Fruit fly (Drosophila melanogaster): ENCODE results near the gene Pfdn1.
A peak's percentile ranks its signal among the peaks of the same experiment; 100 is the strongest.

Gene Pfdn1

dm6 chr2L:6031838-6032237, 37.0 kb upstream of the Pfdn1 start:
- TF ChIP-seq Abd-B (GFP tag; optimal IDR thresholded peaks at IDR 0.05) = no peak
- peak; percentile 20 for TF ChIP-seq h (GFP tag; optimal IDR thresholded peaks at IDR 0.05)
- TF ChIP-seq CG32264 (GFP tag; optimal IDR thresholded peaks at IDR 0.05) = no peak
- TF ChIP-seq N (GFP tag; optimal IDR thresholded peaks at IDR 0.05) = no peak
- TF ChIP-seq HLH106 (tag; optimal IDR thresholded peaks at IDR 0.05) = peak; percentile 37
- TF ChIP-seq Dfd (GFP tag; optimal IDR thresholded peaks at IDR 0.05) = no peak
- no peak for TF ChIP-seq brk (GFP tag; optimal IDR thresholded peaks at IDR 0.05)
- no peak for TF ChIP-seq Hr78 (GFP tag; optimal IDR thresholded peaks at IDR 0.05)
- no peak for TF ChIP-seq Myc (optimal IDR thresholded peaks at IDR 0.05)
- TF ChIP-seq rgr (GFP tag; optimal IDR thresholded peaks at IDR 0.05) = no peak
- no peak for TF ChIP-seq Hnf4 (GFP tag; optimal IDR thresholded peaks at IDR 0.05)

- no peak for TF ChIP-seq Myc (optimal IDR thresholded peaks at IDR 0.05)
- TF ChIP-seq pan (optimal IDR thresholded peaks at IDR 0.05) = no peak
Observed at dm6 chr2L:6034344-6034743, 34.5 kb upstream of the Pfdn1 start, which contains the start of gene CG9109. Gene CG9109, minus strand, starts transcription at chr2L:6034423.

- TF ChIP-seq pan (optimal IDR thresholded peaks at IDR 0.05) (no peak), CG9705 (GFP tag; optimal IDR thresholded peaks at IDR 0.05) (no peak), usp (GFP tag; optimal IDR thresholded peaks at IDR 0.05) (no peak), HLH106 (tag; optimal IDR thresholded peaks at IDR 0.05) (no peak), ey (GFP tag; optimal IDR thresholded peaks at IDR 0.05) (no peak), OdsH (GFP tag; optimal IDR thresholded peaks at IDR 0.05) (no peak), lola (GFP tag; optimal IDR thresholded peaks at IDR 0.05) (no peak), dsf (GFP tag; optimal IDR thresholded peaks at IDR 0.05; ENCODE audit: borderline replicate concordance) (no peak), sv (GFP tag; optimal IDR thresholded peaks at IDR 0.05) (no peak), Hr78 (GFP tag; optimal IDR thresholded peaks at IDR 0.05) (no peak), Jra (GFP tag; optimal IDR thresholded peaks at IDR 0.05) (no peak), Rel (GFP tag; optimal IDR thresholded peaks at IDR 0.05) (no peak), Rel (tag; optimal IDR thresholded peaks at IDR 0.05) (no peak), rgr (GFP tag; optimal IDR thresholded peaks at IDR 0.05) (no peak), Hr83 (GFP tag; optimal IDR thresholded peaks at IDR 0.05; ENCODE audit: poor library complexity, severe bottlenecking) (no peak), Myc (optimal IDR thresholded peaks at IDR 0.05) (no peak), h (GFP tag; optimal IDR thresholded peaks at IDR 0.05) (no peak)
Observed at dm6 chr2L:6035155-6035554, 33.7 kb upstream of the Pfdn1 start.

dm6 chr2L:6036710-6037109, 32.2 kb upstream of the Pfdn1 start, which contains the start of gene mtm:
Gene mtm, minus strand, starts transcription at chr2L:6037015.
- no peak for TF ChIP-seq dmrt93B (GFP tag; optimal IDR thresholded peaks at IDR 0.05)
- TF ChIP-seq jim (GFP tag; optimal IDR thresholded peaks at IDR 0.05) = no peak
- TF ChIP-seq Myc (optimal IDR thresholded peaks at IDR 0.05) = peak; percentile 59

- TF ChIP-seq usp (GFP tag; optimal IDR thresholded peaks at IDR 0.05) = no peak
- TF ChIP-seq ey (GFP tag; optimal IDR thresholded peaks at IDR 0.05) = peak; percentile 76
- TF ChIP-seq Jra (GFP tag; optimal IDR thresholded peaks at IDR 0.05) = no peak
- no peak for TF ChIP-seq lola (GFP tag; optimal IDR thresholded peaks at IDR 0.05)
- TF ChIP-seq foxo (GFP tag; optimal IDR thresholded peaks at IDR 0.05) = peak in 1 of 2 experiments; percentile 86
- TF ChIP-seq CG9705 (GFP tag; optimal IDR thresholded peaks at IDR 0.05) = peak; percentile 36
- peak; percentile 48 for TF ChIP-seq sv (GFP tag; optimal IDR thresholded peaks at IDR 0.05)
- TF ChIP-seq jim (GFP tag; optimal IDR thresholded peaks at IDR 0.05) = no peak
- no peak for TF ChIP-seq brk (GFP tag; optimal IDR thresholded peaks at IDR 0.05)
- TF ChIP-seq Abd-B (GFP tag; optimal IDR thresholded peaks at IDR 0.05) = no peak
- peak; percentile 18 for TF ChIP-seq CG32264 (GFP tag; optimal IDR thresholded peaks at IDR 0.05)
- peak; percentile 65 for TF ChIP-seq GATAd (GFP tag; optimal IDR thresholded peaks at IDR 0.05)
- peak; percentile 77 for TF ChIP-seq OdsH (GFP tag; optimal IDR thresholded peaks at IDR 0.05)
- TF ChIP-seq pan (optimal IDR thresholded peaks at IDR 0.05) = no peak
- peak; percentile 59 for TF ChIP-seq psq (GFP tag; optimal IDR thresholded peaks at IDR 0.05)
- no peak for TF ChIP-seq Dif (GFP tag; optimal IDR thresholded peaks at IDR 0.05; ENCODE audit: partially characterized antibody)
- peak; percentile 79 for TF ChIP-seq rgr (GFP tag; optimal IDR thresholded peaks at IDR 0.05)
- TF ChIP-seq Myc (optimal IDR thresholded peaks at IDR 0.05) = no peak
- TF ChIP-seq tai (GFP tag; optimal IDR thresholded peaks at IDR 0.05) = no peak
- TF ChIP-seq Rel (GFP tag; optimal IDR thresholded peaks at IDR 0.05) = no peak
- TF ChIP-seq Rel (tag; optimal IDR thresholded peaks at IDR 0.05) = peak; percentile 39
- peak; percentile 15 for TF ChIP-seq Hr83 (GFP tag; optimal IDR thresholded peaks at IDR 0.05; ENCODE audit: poor library complexity, severe bottlenecking)
- no peak for TF ChIP-seq woc (GFP tag; optimal IDR thresholded peaks at IDR 0.05)
- no peak for TF ChIP-seq sage (GFP tag; optimal IDR thresholded peaks at IDR 0.05)
- TF ChIP-seq h (GFP tag; optimal IDR thresholded peaks at IDR 0.05) = peak; percentile 83
- no peak for TF ChIP-seq dmrt93B (GFP tag; optimal IDR thresholded peaks at IDR 0.05)
- TF ChIP-seq HLH106 (tag; optimal IDR thresholded peaks at IDR 0.05) = peak; percentile 64
- no peak for TF ChIP-seq Mio (GFP tag; optimal IDR thresholded peaks at IDR 0.05)
- TF ChIP-seq Sp1 (GFP tag; optimal IDR thresholded peaks at IDR 0.05) = peak; percentile 63
- TF ChIP-seq Hr78 (GFP tag; optimal IDR thresholded peaks at IDR 0.05) = no peak
Observed at dm6 chr2L:6037830-6038229, 31.0 kb upstream of the Pfdn1 start, which contains the start of the genes CG9117 and CG31643. Gene CG9117, minus strand, starts transcription at chr2L:6037902. Gene CG31643, plus strand, starts transcription at chr2L:6038117.
